Fruit fly (Drosophila melanogaster) S2 (cell line): ENCODE data around the gene CG18586.

Source experiments
- CG8478 ChIP-seq: fragments of >200 bp; optimal IDR thresholded peaks from 2 replicates; lab custom pipeline; 2018
- CTCF ChIP-seq, 2 experiments: fragments of >200 bp; optimal IDR thresholded peaks; 2 replicates each; lab custom pipeline; 2018

Gene CG18586

dm6 chr3L:5922005-5922685, 49.0 kb downstream of the CG18586 start, which contains the start of gene CG32407:
Gene CG32407, plus strand, starts transcription at chr3L:5922055.
- TF ChIP-seq CTCF (optimal IDR thresholded peaks at IDR 0.05; lab: Kevin White, UChicago) (no peak), CG8478 (lab: Kevin White, UChicago) (no peak)

dm6 chr3L:5923646-5924122, 50.6 kb downstream of the CG18586 start, which contains the start of gene CG33523:
Gene CG33523, plus strand, starts transcription at chr3L:5923862.
- TF ChIP-seq CTCF (optimal IDR thresholded peaks at IDR 0.05; lab: Kevin White, UChicago) (no peak), CG8478 (lab: Kevin White, UChicago) (no peak)
